Worm (Caenorhabditis elegans) whole organism, L4/young adult: ENCODE measurements around the gene Y54G2A.7.

Source experiments
- dao-5 ChIP-seq: sonication (generic microtip); optimal IDR thresholded peaks from 2 replicates; lab custom pipeline; 2016; ENCODE audit warnings: missing genotype, missing genetic modification characterization, moderate library complexity, missing compliant biosample characterization
- him-1 ChIP-seq: sonication (generic microtip); optimal IDR thresholded peaks from 2 replicates; lab custom pipeline; 2016; ENCODE audit warnings: missing genotype, missing genetic modification reagents, missing genetic modification characterization, missing compliant biosample characterization

DNA sequence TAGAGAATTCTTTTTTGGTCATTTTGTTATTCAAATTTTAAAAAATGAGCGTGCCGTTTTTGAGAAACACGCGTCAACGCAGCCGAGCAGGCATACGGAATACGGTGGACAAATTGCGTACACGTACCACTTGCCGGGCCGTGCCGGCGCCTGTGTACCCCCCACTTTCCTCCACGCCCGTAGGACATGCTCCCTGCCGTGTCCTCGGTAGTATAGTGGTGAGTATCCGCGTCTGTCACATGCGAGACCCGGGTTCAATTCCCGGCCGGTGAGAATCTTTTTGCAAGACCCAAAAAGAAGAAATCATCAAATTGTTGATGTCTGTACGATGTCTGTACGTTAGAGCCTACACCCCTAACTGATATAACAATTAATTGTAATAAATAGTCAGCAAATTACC lies 30.3 kb upstream of the Y54G2A.7 start:
- TF ChIP-seq him-1 (tag; lab: Kevin White, UChicago) (no peak), dao-5 (no peak)
